Fruit fly (Drosophila melanogaster) whole organism, prepupa: ENCODE results near the gene CG1578.

Experiments
- Blimp-1 ChIP-seq: fragments of 200-800 bp; sonication (Bioruptor generic); optimal IDR thresholded peaks from 3 replicates; lab custom pipeline; 2017; ENCODE audit warnings: missing biosample characterization, missing genetic modification characterization, mild to moderate bottlenecking, moderate library complexity, missing genetic modification reagents
- CG10631 ChIP-seq: fragments of 200-800 bp; sonication (Bioruptor generic); optimal IDR thresholded peaks from 2 replicates; lab custom pipeline; 2016; ENCODE audit warnings: missing biosample characterization, missing genetic modification characterization
- CG11762 ChIP-seq: fragments of 200-800 bp; sonication (Bioruptor generic); optimal IDR thresholded peaks from 3 replicates; lab custom pipeline; 2016; ENCODE audit warnings: missing biosample characterization, missing genetic modification characterization; ENCODE audit not compliant: insufficient read depth
- CG11902 ChIP-seq: fragments of 200-800 bp; sonication (Bioruptor generic); optimal IDR thresholded peaks from 3 replicates; lab custom pipeline; 2016; ENCODE audit warnings: missing biosample characterization, missing genetic modification characterization
- CG15336 ChIP-seq: fragments of 200-800 bp; sonication (Bioruptor generic); IDR thresholded peaks from 2 replicates; pipeline ENCODE4 v1.3.6; 2022; ENCODE audit warnings: missing biosample characterization, missing genetic modification characterization
- CG1621 ChIP-seq: fragments of 200-800 bp; sonication (Bioruptor generic); optimal IDR thresholded peaks from 3 replicates; lab custom pipeline; 2018; ENCODE audit warnings: missing biosample characterization, mild to moderate bottlenecking, missing genetic modification characterization
- CG3032 ChIP-seq: fragments of 200-800 bp; optimal IDR thresholded peaks from 2 replicates; lab custom pipeline; 2019; ENCODE audit warnings: missing biosample characterization, mild to moderate bottlenecking, missing genetic modification characterization, moderate library complexity
- CG31627 ChIP-seq: fragments of 200-800 bp; sonication (Bioruptor generic); optimal IDR thresholded peaks from 3 replicates; lab custom pipeline; 2016; ENCODE audit warnings: missing biosample characterization, missing genetic modification characterization
- CG6163 ChIP-seq: fragments of 200-800 bp; sonication (Bioruptor generic); IDR thresholded peaks from 3 replicates; pipeline ENCODE4 v1.3.6; 2022; ENCODE audit warnings: missing biosample characterization, missing genetic modification characterization
- CG6792 ChIP-seq: fragments of 200-800 bp; sonication (Bioruptor generic); optimal IDR thresholded peaks from 3 replicates; lab custom pipeline; 2016; ENCODE audit warnings: missing biosample characterization, missing genetic modification characterization
- CG6808 ChIP-seq: fragments of 200-800 bp; sonication (Bioruptor generic); optimal IDR thresholded peaks from 3 replicates; lab custom pipeline; 2017; ENCODE audit warnings: missing biosample characterization, missing genetic modification characterization, mild to moderate bottlenecking, moderate library complexity, missing genetic modification reagents
- CG6854 ChIP-seq: fragments of 200-800 bp; sonication (Bioruptor generic); optimal IDR thresholded peaks from 2 replicates; lab custom pipeline; 2017; ENCODE audit warnings: missing biosample characterization, mild to moderate bottlenecking, missing genetic modification characterization
- CG7368 ChIP-seq: fragments of 200-800 bp; sonication (Bioruptor generic); optimal IDR thresholded peaks from 3 replicates; lab custom pipeline; 2016; ENCODE audit warnings: missing biosample characterization, missing genetic modification characterization
- CG9139 ChIP-seq: fragments of 200-800 bp; sonication (Bioruptor generic); optimal IDR thresholded peaks from 3 replicates; lab custom pipeline; 2017; ENCODE audit warnings: missing biosample characterization, mild to moderate bottlenecking, missing genetic modification characterization
- Eip75B ChIP-seq: fragments of 200-800 bp; sonication (Bioruptor generic); optimal IDR thresholded peaks from 3 replicates; lab custom pipeline; 2016; ENCODE audit warnings: missing biosample characterization, missing genetic modification characterization
- Eip78C ChIP-seq: fragments of 200-800 bp; sonication (Bioruptor generic); peaks from one replicate; lab custom pipeline; 2016; ENCODE audit warnings: missing biosample characterization, missing genetic modification characterization
- Eip93F ChIP-seq: fragments of 200-800 bp; sonication (Bioruptor generic); optimal IDR thresholded peaks from 2 replicates; lab custom pipeline; 2016; ENCODE audit warnings: missing biosample characterization, mild to moderate bottlenecking, missing genetic modification characterization
- Ets96B ChIP-seq: fragments of 200-800 bp; optimal IDR thresholded peaks from 2 replicates; lab custom pipeline; 2019; ENCODE audit warnings: missing biosample characterization, mild to moderate bottlenecking, missing genetic modification characterization, moderate library complexity
- Hr38 ChIP-seq: sonication (Bioruptor generic); optimal IDR thresholded peaks from 2 replicates; lab custom pipeline; 2016; ENCODE audit warnings: missing biosample characterization, missing genetic modification characterization
- Hr39 ChIP-seq: fragments of 200-800 bp; sonication (Bioruptor generic); optimal IDR thresholded peaks from 2 replicates; lab custom pipeline; 2016; ENCODE audit warnings: missing biosample characterization, missing genetic modification characterization
- Hr4 ChIP-seq: fragments of 200-800 bp; sonication (Bioruptor generic); optimal IDR thresholded peaks from 3 replicates; lab custom pipeline; 2016; ENCODE audit warnings: missing biosample characterization, missing genetic modification characterization
- Lpt ChIP-seq: fragments of 200-800 bp; sonication (Bioruptor generic); optimal IDR thresholded peaks from 3 replicates; lab custom pipeline; 2016; ENCODE audit warnings: missing biosample characterization, missing genetic modification characterization
- Met ChIP-seq: fragments of 200-800 bp; sonication (Bioruptor generic); optimal IDR thresholded peaks from 3 replicates; lab custom pipeline; 2016; ENCODE audit warnings: missing biosample characterization, missing genetic modification characterization
- OdsH ChIP-seq: fragments of 200-800 bp; sonication (Bioruptor generic); optimal IDR thresholded peaks from 3 replicates; lab custom pipeline; 2016; ENCODE audit warnings: missing biosample characterization, missing genetic modification characterization
- Smox ChIP-seq: fragments of 200-800 bp; sonication (Bioruptor generic); optimal IDR thresholded peaks from 3 replicates; lab custom pipeline; 2016; ENCODE audit warnings: missing biosample characterization, missing genetic modification characterization
- Sox102F ChIP-seq: fragments of 200-800 bp; sonication (Bioruptor generic); optimal IDR thresholded peaks from 2 replicates; lab custom pipeline; 2016; ENCODE audit warnings: missing biosample characterization, mild to moderate bottlenecking, missing genetic modification characterization
- Sox14 ChIP-seq: fragments of 200-800 bp; sonication (Bioruptor generic); optimal IDR thresholded peaks from 3 replicates; lab custom pipeline; 2016; ENCODE audit warnings: missing biosample characterization, missing genetic modification characterization
- Sox15 ChIP-seq: fragments of 200-800 bp; sonication (Bioruptor generic); optimal IDR thresholded peaks from 3 replicates; lab custom pipeline; 2016; ENCODE audit warnings: missing biosample characterization, missing genetic modification characterization
- achi ChIP-seq: fragments of 200-800 bp; sonication (Bioruptor generic); optimal IDR thresholded peaks from 3 replicates; lab custom pipeline; 2016; ENCODE audit warnings: missing biosample characterization, missing genetic modification characterization
- acj6 ChIP-seq: fragments of 200-800 bp; sonication (Bioruptor generic); optimal IDR thresholded peaks from 3 replicates; lab custom pipeline; 2016; ENCODE audit warnings: missing biosample characterization, missing genetic modification characterization
- dac ChIP-seq: fragments of 200-800 bp; sonication (Bioruptor generic); optimal IDR thresholded peaks from 2 replicates; lab custom pipeline; 2017; ENCODE audit warnings: missing biosample characterization, mild to moderate bottlenecking, missing genetic modification characterization
- dsx ChIP-seq: fragments of 200-800 bp; optimal IDR thresholded peaks from 3 replicates; lab custom pipeline; 2019; ENCODE audit warnings: missing biosample characterization, mild to moderate bottlenecking, missing genetic modification characterization, moderate library complexity; ENCODE audit not compliant: poor library complexity, severe bottlenecking
- fd59A ChIP-seq: fragments of 200-800 bp; sonication (Bioruptor generic); optimal IDR thresholded peaks from 2 replicates; lab custom pipeline; 2017; ENCODE audit warnings: missing biosample characterization, mild to moderate bottlenecking, missing genetic modification characterization, missing genetic modification reagents
- fkh ChIP-seq: fragments of 200-800 bp; sonication (Bioruptor generic); optimal IDR thresholded peaks from 3 replicates; lab custom pipeline; 2017; ENCODE audit warnings: missing biosample characterization, mild to moderate bottlenecking, missing genetic modification characterization, moderate library complexity
- lz ChIP-seq: fragments of 200-800 bp; sonication (Bioruptor generic); optimal IDR thresholded peaks from 3 replicates; lab custom pipeline; 2016; ENCODE audit warnings: missing biosample characterization, missing genetic modification characterization
- net ChIP-seq: fragments of 200-800 bp; sonication (Bioruptor generic); optimal IDR thresholded peaks from 3 replicates; lab custom pipeline; 2016; ENCODE audit warnings: missing biosample characterization, missing genetic modification characterization
- pdm3 ChIP-seq: fragments of 200-800 bp; sonication (Bioruptor generic); optimal IDR thresholded peaks from 3 replicates; lab custom pipeline; 2016; ENCODE audit warnings: missing biosample characterization, missing genetic modification characterization
- spab ChIP-seq: fragments of 200-800 bp; sonication (Bioruptor generic); optimal IDR thresholded peaks from 2 replicates; lab custom pipeline; 2017; ENCODE audit warnings: missing biosample characterization, mild to moderate bottlenecking, missing genetic modification characterization, missing genetic modification reagents
- ss ChIP-seq, 2 experiments: fragments of 200-800 bp; sonication (Bioruptor generic); optimal IDR thresholded peaks; 2 replicates in 1 of 2; 3 replicates in 1 of 2; lab custom pipeline; 2017 to 2018; ENCODE audit warnings: mild to moderate bottlenecking in 2 of 2, missing biosample characterization in 2 of 2, missing genetic modification characterization in 2 of 2, moderate library complexity in 1 of 2
- svp ChIP-seq: fragments of 200-800 bp; sonication (Bioruptor generic); peaks from one replicate; lab custom pipeline; 2016; ENCODE audit warnings: missing biosample characterization, missing genetic modification characterization
- topi ChIP-seq: fragments of 200-800 bp; sonication (Bioruptor generic); optimal IDR thresholded peaks from 3 replicates; lab custom pipeline; 2016; ENCODE audit warnings: missing biosample characterization, missing genetic modification characterization
- vri ChIP-seq: fragments of 200-800 bp; sonication (Bioruptor generic); optimal IDR thresholded peaks from 3 replicates; lab custom pipeline; 2016; ENCODE audit warnings: missing biosample characterization, mild to moderate bottlenecking, missing genetic modification characterization

The CG1578 gene

dm6 chrX:11816434-11816948 is at the start of gene CG1578, which contains the start of gene rudhira:
Gene CG1578, minus strand, starts transcription at chrX:11816551.
Gene rudhira, plus strand, starts transcription at chrX:11816898.
- no peak for TF ChIP-seq pdm3
- TF ChIP-seq CG6163 (GFP tag; lab: Robert Waterston, UW): 0 out of 3 replicates have a peak, but pooled peaks have one; percentile 0
- peak; percentile 38 for TF ChIP-seq Eip78C (GFP tag; lab: Kevin White, UChicago)
- TF ChIP-seq net (GFP tag; lab: Kevin White, UChicago): no peak
- peak; percentile 11 for TF ChIP-seq lz (GFP tag; lab: Kevin White, UChicago)
- peak; percentile 60 for TF ChIP-seq svp (GFP tag; lab: Kevin White, UChicago)
- peak; percentile 33 for TF ChIP-seq Sox102F (GFP tag; lab: Kevin White, UChicago)
- TF ChIP-seq Sox14 (GFP tag; lab: Kevin White, UChicago): no peak
- TF ChIP-seq Eip93F (GFP tag; lab: Kevin White, UChicago): peak; percentile 8
- TF ChIP-seq, all 60 proteins: peak for 6

dm6 chrX:11858439-11858813 is 42.1 kb upstream of the CG1578 start:
- TF ChIP-seq CG6808 (GFP tag; lab: Kevin White, UChicago) (no peak), fkh (peak; percentile 28), Eip78C (GFP tag; lab: Kevin White, UChicago) (peak; percentile 56)
- TF ChIP-seq, all 60 proteins: peak for 2

- TF ChIP-seq svp (GFP tag; lab: Kevin White, UChicago) (peak; percentile 88), net (GFP tag; lab: Kevin White, UChicago) (peak; percentile 95), CG11902 (GFP tag; lab: Kevin White, UChicago) (peak; percentile 77), Hr4 (peak; percentile 96), Hr39 (GFP tag; lab: Kevin White, UChicago) (peak; percentile 79), Eip75B (GFP tag; lab: Kevin White, UChicago) (peak; percentile 94), CG15336 (GFP tag; lab: Robert Waterston, UW) (peak; percentile 97), CG6792 (GFP tag; lab: Kevin White, UChicago) (peak; percentile 88), Ets96B (tag; lab: Kevin White, UChicago) (peak; percentile 90), Met (GFP tag; lab: Kevin White, UChicago) (peak; percentile 82), dac (GFP tag; lab: Kevin White, UChicago) (peak; percentile 91), Sox14 (GFP tag; lab: Kevin White, UChicago) (peak; percentile 92), Lpt (GFP tag; lab: Kevin White, UChicago) (peak; percentile 93), dsx (GFP tag; lab: Kevin White, UChicago) (peak; percentile 95), Smox (GFP tag; lab: Kevin White, UChicago) (peak; percentile 75), Hr38 (GFP tag; lab: Kevin White, UChicago) (no peak), CG3032 (tag; lab: Kevin White, UChicago) (peak; percentile 95), topi (peak; percentile 87), CG31627 (GFP tag; lab: Kevin White, UChicago) (peak; percentile 81), CG6163 (GFP tag; lab: Robert Waterston, UW) (peak; percentile 98), pdm3 (peak; percentile 93), fkh (peak; percentile 2), Sox102F (GFP tag; lab: Kevin White, UChicago) (peak; percentile 80), Sox15 (GFP tag; lab: Kevin White, UChicago) (peak; percentile 83), CG9139 (GFP tag; lab: Kevin White, UChicago) (peak; percentile 86), Blimp-1 (peak; percentile 51), CG6854 (GFP tag; lab: Kevin White, UChicago) (peak; percentile 56), CG7368 (GFP tag; lab: Kevin White, UChicago) (peak; percentile 92), OdsH (peak; percentile 93), Eip78C (GFP tag; lab: Kevin White, UChicago) (peak; percentile 99), ss (GFP tag; optimal IDR thresholded peaks at IDR 0.05; lab: Kevin White, UChicago) (peak; percentile 93 to 94), acj6 (GFP tag; lab: Kevin White, UChicago) (peak; percentile 93), CG10631 (peak; percentile 87), spab (peak; percentile 85), lz (GFP tag; lab: Kevin White, UChicago) (peak; percentile 88), achi (GFP tag; lab: Kevin White, UChicago) (peak; percentile 90), Eip93F (GFP tag; lab: Kevin White, UChicago) (peak; percentile 0), CG1621 (tag; lab: Kevin White, UChicago) (peak; percentile 90), vri (GFP tag; lab: Kevin White, UChicago) (peak; percentile 80), CG11762 (GFP tag; lab: Kevin White, UChicago) (peak; percentile 88), fd59A (GFP tag; lab: Kevin White, UChicago) (peak; percentile 90)
Observed at dm6 chrX:11857522-11858438, 41.4 kb upstream of the CG1578 start.
